Fruit fly (Drosophila melanogaster) whole organism, prepupa: ENCODE results near the gene IntS14.

Source experiments
- CG31627 ChIP-seq: fragments of 200-800 bp; sonication (Bioruptor generic); optimal IDR thresholded peaks from 3 replicates; lab custom pipeline; 2016; ENCODE audit warnings: missing biosample characterization, missing genetic modification characterization
- CG7368 ChIP-seq: fragments of 200-800 bp; sonication (Bioruptor generic); optimal IDR thresholded peaks from 3 replicates; lab custom pipeline; 2016; ENCODE audit warnings: missing biosample characterization, missing genetic modification characterization
- Gug ChIP-seq: fragments of 200-800 bp; sonication (Bioruptor generic); IDR thresholded peaks from 2 replicates; pipeline ENCODE4 v1.3.6; 2022; ENCODE audit warnings: missing biosample characterization, missing genetic modification characterization
- Sox14 ChIP-seq: fragments of 200-800 bp; sonication (Bioruptor generic); optimal IDR thresholded peaks from 3 replicates; lab custom pipeline; 2016; ENCODE audit warnings: missing biosample characterization, missing genetic modification characterization
- Sox15 ChIP-seq: fragments of 200-800 bp; sonication (Bioruptor generic); optimal IDR thresholded peaks from 3 replicates; lab custom pipeline; 2016; ENCODE audit warnings: missing biosample characterization, missing genetic modification characterization
- ss ChIP-seq, 2 experiments: fragments of 200-800 bp; sonication (Bioruptor generic); optimal IDR thresholded peaks; 2 replicates in 1 of 2; 3 replicates in 1 of 2; lab custom pipeline; 2017 to 2018; ENCODE audit warnings: mild to moderate bottlenecking in 2 of 2, missing biosample characterization in 2 of 2, missing genetic modification characterization in 2 of 2, moderate library complexity in 1 of 2
- svp ChIP-seq: fragments of 200-800 bp; sonication (Bioruptor generic); peaks from one replicate; lab custom pipeline; 2016; ENCODE audit warnings: missing biosample characterization, missing genetic modification characterization

DNA sequence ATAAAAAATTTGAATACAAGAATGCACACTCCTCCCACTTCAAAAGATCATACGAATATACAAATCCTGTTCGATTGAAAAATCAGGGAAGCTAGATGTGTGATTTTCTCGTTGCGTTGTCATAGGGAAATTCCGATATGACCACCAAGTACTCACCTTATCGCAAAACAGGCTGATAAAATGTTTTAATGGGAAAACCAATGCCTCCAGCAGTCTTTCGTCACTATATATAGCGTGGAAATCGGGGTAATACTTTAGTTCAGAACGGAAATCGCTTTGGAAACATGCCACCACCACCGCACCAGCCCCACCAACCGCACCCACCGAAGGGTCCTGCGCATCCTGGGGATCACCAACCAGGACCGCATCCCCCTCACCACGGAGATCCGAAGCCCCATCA lies 34.9 kb downstream of the IntS14 start, which contains the start of the genes CG5139 and CG43348:
- TF ChIP-seq CG7368 (GFP tag; lab: Kevin White, UChicago): no peak
- no peak for TF ChIP-seq Gug (GFP tag; lab: Robert Waterston, UW)
- TF ChIP-seq svp (GFP tag; lab: Kevin White, UChicago): no peak
- no peak for TF ChIP-seq CG31627
- no peak for TF ChIP-seq Sox14
- TF ChIP-seq Sox15 (GFP tag; lab: Kevin White, UChicago): no peak
- no peak for TF ChIP-seq ss (GFP tag; optimal IDR thresholded peaks at IDR 0.05; lab: Kevin White, UChicago)
